Worm (Caenorhabditis elegans): ENCODE results near the gene B0564.2.
A peak's percentile ranks its signal among the peaks of the same experiment; 100 is the strongest.

- TF ChIP-seq unc-39 (tag; optimal IDR thresholded peaks at IDR 0.05) (no peak), unc-62 (GFP tag; optimal IDR thresholded peaks at IDR 0.05 in 1 of 2) (peak in 1 of 2 experiments; percentile 94), unc-62 (tag; optimal IDR thresholded peaks at IDR 0.05) (no peak), mep-1 (tag; optimal IDR thresholded peaks at IDR 0.05) (no peak), ZK546.5 (tag; optimal IDR thresholded peaks at IDR 0.05) (no peak), dve-1 (tag; optimal IDR thresholded peaks at IDR 0.05; ENCODE audit: insufficient read depth) (no peak), ceh-28 (tag; optimal IDR thresholded peaks at IDR 0.05) (no peak)
These were observed 971 bp downstream of the B0564.2 start for ce11 chrIV:13108430-13108829.
